Worm (Caenorhabditis elegans): ENCODE measurements around the gene algn-7.

Gene algn-7

ce11 chrV:19922613-19923012 is 11.5 kb downstream of the algn-7 start, which contains the start of gene Y60A3A.16:
Gene Y60A3A.16 (minus strand): TSS chrV:19922713.
- no peak for TF ChIP-seq dao-5 (tag; optimal IDR thresholded peaks at IDR 0.05)
- no peak for TF ChIP-seq him-1 (tag; optimal IDR thresholded peaks at IDR 0.05)
- no peak for TF ChIP-seq W03F9.2 (tag; optimal IDR thresholded peaks at IDR 0.05)

DNA sequence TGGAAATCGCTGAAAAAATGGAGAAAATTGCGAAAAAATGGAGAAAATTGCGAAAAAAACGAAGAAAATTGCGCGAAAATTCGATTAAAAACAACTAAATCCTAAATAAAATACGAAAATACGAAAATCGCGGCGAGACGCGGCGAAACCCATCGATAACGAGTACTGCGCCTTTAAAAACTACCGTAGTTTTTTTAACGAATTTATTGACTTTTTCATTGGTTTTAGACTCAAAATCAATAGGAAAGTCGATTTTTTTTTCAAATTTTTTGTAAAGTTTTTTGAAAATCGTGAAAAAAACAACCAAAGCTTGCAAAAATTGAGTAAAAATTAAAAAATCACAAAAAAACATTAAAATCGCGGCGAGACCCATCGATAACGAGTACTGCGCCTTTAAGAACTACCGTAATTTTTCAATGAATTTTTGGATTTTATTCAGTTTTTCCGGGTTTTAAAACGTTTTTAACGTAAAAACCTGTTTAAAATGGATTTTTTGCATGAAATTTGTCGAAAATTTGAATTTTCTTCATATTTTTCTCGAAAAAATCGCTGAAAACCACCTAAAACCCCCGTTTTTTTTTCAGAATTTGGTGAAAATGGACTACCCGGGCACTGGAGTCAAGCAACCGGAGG is 18.0 kb downstream of the algn-7 start, which contains the start of the genes chk-2 and Y60A3A.19:
TSS of gene chk-2 (minus strand) at position 51 of the 633 bp plus-strand sequence.
TSS of gene Y60A3A.19 (plus strand) at position 583 of the 633 bp plus-strand sequence.
- TF ChIP-seq W03F9.2 (tag; optimal IDR thresholded peaks at IDR 0.05) (no peak), dao-5 (tag; optimal IDR thresholded peaks at IDR 0.05) (no peak), him-1 (tag; optimal IDR thresholded peaks at IDR 0.05) (no peak)

- TF ChIP-seq him-1 (tag; optimal IDR thresholded peaks at IDR 0.05) (no peak), dao-5 (tag; optimal IDR thresholded peaks at IDR 0.05) (no peak), W03F9.2 (tag; optimal IDR thresholded peaks at IDR 0.05) (no peak)
These were observed 25.3 kb downstream of the algn-7 start for ce11 chrV:19908854-19909253.

DNA sequence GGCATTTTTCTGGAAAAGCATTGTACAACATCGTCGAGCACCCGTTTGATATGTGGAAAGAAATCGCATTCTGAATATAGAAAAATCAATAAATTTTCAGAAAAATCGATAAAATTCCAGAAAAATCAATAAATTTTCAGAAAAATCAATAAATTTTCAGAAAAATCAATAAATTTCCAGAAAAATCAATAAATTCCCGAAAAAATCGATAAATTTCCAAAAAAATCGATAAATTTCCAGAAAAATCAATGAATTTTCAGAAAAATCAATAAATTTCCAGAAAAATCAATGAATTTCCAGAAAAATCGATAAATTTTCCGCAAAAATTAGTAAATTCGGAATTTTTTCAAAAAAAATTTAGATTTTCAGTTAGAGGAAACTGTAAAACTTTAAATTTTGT is 26.8 kb downstream of the algn-7 start, which contains the start of gene fars-2:
TSS of gene fars-2 (minus strand) at position 70 of the 400 bp plus-strand sequence.
- TF ChIP-seq W03F9.2 (tag; optimal IDR thresholded peaks at IDR 0.05): no peak
- TF ChIP-seq him-1 (tag; optimal IDR thresholded peaks at IDR 0.05): no peak
- TF ChIP-seq dao-5 (tag; optimal IDR thresholded peaks at IDR 0.05): no peak

DNA sequence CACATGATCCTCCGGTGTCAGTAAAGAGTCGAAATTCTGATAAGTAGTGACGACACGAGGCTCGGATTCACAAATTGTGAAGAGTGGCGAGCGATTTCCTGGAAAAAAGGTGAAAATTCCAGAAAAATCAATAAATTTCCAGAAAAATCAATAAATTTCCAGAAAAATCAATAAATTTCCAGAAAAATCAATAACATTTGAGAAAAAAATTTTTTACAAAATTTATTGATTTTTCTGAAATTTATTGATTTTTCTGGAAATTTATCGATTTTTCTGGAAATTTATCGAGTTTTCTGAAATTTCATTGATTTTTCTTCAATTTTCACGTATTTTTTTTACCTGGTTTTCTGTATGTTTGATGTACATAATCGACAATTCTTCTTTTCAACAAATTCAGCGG is 28.1 kb downstream of the algn-7 start:
- no peak for TF ChIP-seq him-1 (tag; optimal IDR thresholded peaks at IDR 0.05)
- TF ChIP-seq dao-5 (tag; optimal IDR thresholded peaks at IDR 0.05): no peak
- TF ChIP-seq W03F9.2 (tag; optimal IDR thresholded peaks at IDR 0.05): no peak

- TF ChIP-seq dao-5 (tag; optimal IDR thresholded peaks at IDR 0.05) (no peak), W03F9.2 (tag; optimal IDR thresholded peaks at IDR 0.05) (no peak), him-1 (tag; optimal IDR thresholded peaks at IDR 0.05) (no peak)
These were observed 29.3 kb downstream of the algn-7 start for ce11 chrV:19904790-19905189.

DNA sequence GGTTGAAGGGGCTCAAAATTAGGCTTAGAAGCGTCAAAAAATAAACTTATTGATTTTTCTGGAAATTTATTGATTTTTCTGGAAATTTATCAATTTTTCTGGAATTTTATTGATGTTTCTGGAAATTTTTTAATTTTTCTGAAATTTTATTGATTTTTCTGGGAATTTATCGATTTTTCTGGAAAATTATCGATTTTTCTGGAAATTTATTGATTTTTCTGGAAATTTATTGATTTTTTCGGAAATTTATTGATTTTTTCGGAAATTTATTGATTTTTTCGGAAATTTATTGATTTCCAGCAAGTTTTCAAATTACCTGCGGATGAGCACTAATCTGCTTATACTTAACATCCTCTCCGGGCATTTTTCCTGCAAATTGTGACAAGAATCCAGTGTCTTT is 32.3 kb downstream of the algn-7 start:
- no peak for TF ChIP-seq him-1 (tag; optimal IDR thresholded peaks at IDR 0.05)
- no peak for TF ChIP-seq dao-5 (tag; optimal IDR thresholded peaks at IDR 0.05)
- no peak for TF ChIP-seq W03F9.2 (tag; optimal IDR thresholded peaks at IDR 0.05)

DNA sequence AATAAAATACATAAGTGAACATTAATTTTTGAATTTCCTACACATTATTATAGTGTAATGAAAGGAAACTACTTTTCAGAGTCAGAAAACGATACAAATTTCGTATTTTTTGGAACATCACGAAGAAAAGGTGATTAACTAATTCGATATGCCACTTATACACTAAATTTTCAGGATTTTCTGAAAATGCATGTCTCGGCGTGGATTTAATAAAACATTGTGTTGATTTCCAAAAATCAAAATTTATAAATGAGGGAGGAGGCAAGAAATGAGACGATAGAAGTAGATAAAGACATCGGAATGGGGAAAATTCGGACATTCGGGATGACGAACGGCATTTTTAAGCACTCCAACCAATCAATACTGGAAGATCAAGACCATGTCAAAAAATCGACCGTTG is 35.0 kb downstream of the algn-7 start, which contains the start of gene Y116F11B.14:
TSS of gene Y116F11B.14 (plus strand) at position 301 of the 400 bp plus-strand sequence.
- TF ChIP-seq dao-5 (tag; optimal IDR thresholded peaks at IDR 0.05): no peak
- no peak for TF ChIP-seq him-1 (tag; optimal IDR thresholded peaks at IDR 0.05)
- no peak for TF ChIP-seq W03F9.2 (tag; optimal IDR thresholded peaks at IDR 0.05)

DNA sequence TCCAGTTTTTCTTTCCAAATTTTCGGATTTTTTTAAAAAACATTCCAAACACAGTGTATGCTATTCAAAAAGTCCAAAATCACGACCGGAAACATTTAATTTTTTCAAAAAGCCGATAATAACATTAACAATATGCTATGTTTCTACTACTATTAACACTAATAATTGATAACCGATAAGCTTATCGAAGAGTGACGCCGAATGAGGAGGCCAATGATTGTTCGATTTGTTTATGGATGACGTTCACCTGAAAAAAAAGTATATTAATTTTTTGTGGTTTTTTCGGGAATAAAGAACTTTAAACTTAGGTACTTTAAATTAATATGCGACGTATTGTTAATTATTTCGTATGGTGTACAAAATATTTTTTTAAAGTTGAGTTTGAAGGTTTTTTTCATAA is 36.1 kb downstream of the algn-7 start:
- no peak for TF ChIP-seq him-1 (tag; optimal IDR thresholded peaks at IDR 0.05)
- TF ChIP-seq dao-5 (tag; optimal IDR thresholded peaks at IDR 0.05): no peak
- TF ChIP-seq W03F9.2 (tag; optimal IDR thresholded peaks at IDR 0.05): no peak

DNA sequence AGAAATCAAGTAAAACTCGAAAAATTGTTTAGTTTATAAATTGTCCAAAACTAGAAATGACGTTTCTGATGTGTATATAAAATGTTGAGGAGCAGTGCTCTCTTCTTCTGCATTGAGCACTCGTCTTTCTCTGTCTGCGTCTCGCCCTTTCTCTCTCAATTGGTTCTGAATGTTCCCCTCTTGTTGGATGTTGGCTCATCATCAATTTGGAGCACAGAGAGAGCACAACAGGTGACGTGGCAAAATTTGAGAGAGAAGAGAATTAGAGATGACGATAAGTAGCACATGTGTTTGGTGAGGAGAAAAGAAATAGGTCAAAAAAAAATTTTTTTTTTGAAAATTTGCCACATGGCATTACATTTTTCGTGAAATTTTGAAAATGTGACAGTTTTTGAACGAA is 36.6 kb downstream of the algn-7 start:
- TF ChIP-seq W03F9.2 (tag; optimal IDR thresholded peaks at IDR 0.05): peak; percentile 25
- TF ChIP-seq dao-5 (tag; optimal IDR thresholded peaks at IDR 0.05): no peak

DNA sequence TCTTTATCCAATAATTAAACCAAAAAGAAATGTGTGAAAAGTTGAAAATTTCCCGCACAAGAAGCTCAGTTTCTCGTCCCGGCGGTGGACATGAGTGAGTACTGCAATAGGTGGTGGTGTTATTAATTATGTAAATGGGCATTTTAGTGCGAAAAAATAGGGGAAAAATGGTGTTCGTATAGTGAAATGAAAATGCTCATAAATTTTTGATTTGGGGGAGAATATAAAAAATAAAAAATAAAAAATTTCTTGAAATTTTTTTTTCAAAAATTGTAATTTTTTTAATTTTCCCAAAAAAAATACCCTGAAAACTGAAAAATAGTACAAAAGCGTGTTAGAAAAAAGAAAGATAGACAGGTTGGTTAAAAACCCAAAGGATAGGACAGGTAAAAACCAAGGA is 38.9 kb downstream of the algn-7 start, which contains the start of gene gly-4:
TSS of gene gly-4 (minus strand) at position 101 of the 400 bp plus-strand sequence.
- TF ChIP-seq dao-5 (tag; optimal IDR thresholded peaks at IDR 0.05) (no peak), him-1 (tag; optimal IDR thresholded peaks at IDR 0.05) (no peak), W03F9.2 (tag; optimal IDR thresholded peaks at IDR 0.05) (no peak)

- TF ChIP-seq W03F9.2 (tag; optimal IDR thresholded peaks at IDR 0.05): no peak
- TF ChIP-seq dao-5 (tag; optimal IDR thresholded peaks at IDR 0.05): no peak
- no peak for TF ChIP-seq him-1 (tag; optimal IDR thresholded peaks at IDR 0.05)
These were observed 51.2 kb downstream of the algn-7 start, which contains the start of gene Y116F11B.13 for ce11 chrV:19882916-19883315. Gene Y116F11B.13 (plus strand): TSS chrV:19883216.

Measured in whole organism, L4/young adult.